Worm (Caenorhabditis elegans): ENCODE results near the gene F53C3.4.

Gene F53C3.4

DNA sequence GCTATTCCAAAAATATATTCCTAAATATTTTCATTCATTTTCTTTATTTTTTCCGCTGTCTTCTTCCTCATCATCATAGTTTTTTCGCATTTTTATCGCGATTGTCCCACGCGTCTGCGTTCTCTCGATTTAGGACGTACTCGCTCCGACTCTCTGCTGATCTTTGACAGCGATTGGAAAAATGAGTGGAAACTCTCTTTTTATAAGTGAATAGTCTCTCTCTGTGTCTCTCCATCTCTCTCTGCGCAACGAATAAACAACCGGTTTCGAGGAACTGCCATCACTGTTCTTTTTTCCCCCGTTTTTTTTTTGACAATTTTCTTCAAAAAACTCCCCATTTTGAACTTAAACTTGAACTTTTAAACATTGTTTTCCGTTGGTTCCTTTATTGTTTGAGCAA lies 50.1 kb downstream of the F53C3.4 start (continued):
- TF ChIP-seq F37D6.2 (tag; optimal IDR thresholded peaks at IDR 0.05), result no peak
- TF ChIP-seq fos-1 (tag; optimal IDR thresholded peaks at IDR 0.05), result no peak
- TF ChIP-seq ztf-11 (tag; optimal IDR thresholded peaks at IDR 0.05), result no peak
- TF ChIP-seq unc-62 (GFP tag; optimal IDR thresholded peaks at IDR 0.05 in 1 of 2), result no peak
- no peak for TF ChIP-seq unc-62 (tag; optimal IDR thresholded peaks at IDR 0.05)
- TF ChIP-seq ces-1 (GFP tag; optimal IDR thresholded peaks at IDR 0.05), result no peak
- peak; percentile 62 for TF ChIP-seq hlh-11 (tag; optimal IDR thresholded peaks at IDR 0.05)
- no peak for TF ChIP-seq ceh-44 (GFP tag; IDR thresholded peaks at IDR 0.05)
- TF ChIP-seq hlh-30 (tag; optimal IDR thresholded peaks at IDR 0.05; ENCODE audit: insufficient read depth), result peak; percentile 8
- TF ChIP-seq snpc-4 (tag; optimal IDR thresholded peaks at IDR 0.05), result no peak
- TF ChIP-seq dmd-8 (GFP tag; IDR thresholded peaks at IDR 0.05), result no peak
- TF ChIP-seq ctbp-1 (GFP tag; IDR thresholded peaks at IDR 0.05), result no peak
- TF ChIP-seq zfp-3 (GFP tag; conservative IDR thresholded peaks at IDR 0.05), result no peak
- no peak for TF ChIP-seq lin-15B (tag; optimal IDR thresholded peaks at IDR 0.05)
- TF ChIP-seq mep-1 (tag; optimal IDR thresholded peaks at IDR 0.05), result peak; percentile 28
- TF ChIP-seq madf-9 (GFP tag; conservative IDR thresholded peaks at IDR 0.05), result 0 out of 2 replicates have a peak, but pooled peaks have one; percentile 2
- no peak for TF ChIP-seq nhr-42 (GFP tag; IDR thresholded peaks at IDR 0.05)
- no peak for TF ChIP-seq fkh-10 (GFP tag; optimal IDR thresholded peaks at IDR 0.05)
- TF ChIP-seq arid-1 (GFP tag; conservative IDR thresholded peaks at IDR 0.05), result no peak
- TF ChIP-seq Y48G9A.11 (GFP tag; IDR thresholded peaks at IDR 0.05), result no peak
- no peak for TF ChIP-seq lir-3 (tag; optimal IDR thresholded peaks at IDR 0.05)
- no peak for TF ChIP-seq nhr-11 (tag; optimal IDR thresholded peaks at IDR 0.05)

DNA sequence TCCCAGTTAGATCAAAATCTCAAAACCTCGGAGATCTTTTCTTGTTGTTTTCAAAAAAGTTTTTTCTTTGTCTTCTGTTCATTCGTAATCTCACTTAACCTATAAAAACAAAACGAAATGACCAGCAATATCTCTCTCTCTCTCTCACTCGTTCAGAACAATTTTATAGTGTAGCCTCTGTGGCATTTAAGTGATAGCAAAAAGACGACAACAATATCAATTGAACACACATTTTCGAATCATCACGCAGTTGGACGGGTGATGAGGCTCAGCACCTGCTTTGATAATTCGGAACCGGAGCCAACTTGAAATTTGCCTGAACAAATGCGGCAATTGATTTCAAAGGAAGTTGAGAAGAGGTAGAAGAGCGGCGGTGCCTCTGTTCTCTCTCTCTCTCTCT lies 51.2 kb downstream of the F53C3.4 start:
- TF ChIP-seq dve-1 (tag; optimal IDR thresholded peaks at IDR 0.05; ENCODE audit: insufficient read depth), result peak; percentile 61
- no peak for TF ChIP-seq daf-19 (GFP tag; conservative IDR thresholded peaks at IDR 0.05)
- no peak for TF ChIP-seq daf-16 (GFP tag; optimal IDR thresholded peaks at IDR 0.05)
- peak; percentile 72 for TF ChIP-seq daf-16 (tag; optimal IDR thresholded peaks at IDR 0.05)
- TF ChIP-seq nhr-42 (GFP tag; IDR thresholded peaks at IDR 0.05), result no peak
- no peak for TF ChIP-seq mdl-1 (tag; optimal IDR thresholded peaks at IDR 0.05)
- TF ChIP-seq F10B5.3 (tag; optimal IDR thresholded peaks at IDR 0.05), result no peak
- no peak for TF ChIP-seq lin-38 (GFP tag; IDR thresholded peaks at IDR 0.05)
- TF ChIP-seq nhr-28 (tag; optimal IDR thresholded peaks at IDR 0.05), result peak; percentile 73
- peak; percentile 45 for TF ChIP-seq aha-1 (tag)
- TF ChIP-seq nhr-237 (tag; optimal IDR thresholded peaks at IDR 0.05), result no peak
- peak in 1 of 2 experiments; percentile 60 for TF ChIP-seq unc-62 (GFP tag; optimal IDR thresholded peaks at IDR 0.05 in 1 of 2)
- TF ChIP-seq unc-62 (tag; optimal IDR thresholded peaks at IDR 0.05), result no peak
- peak; percentile 49 for TF ChIP-seq nhr-11 (tag; optimal IDR thresholded peaks at IDR 0.05)
- TF ChIP-seq nhr-77 (tag; optimal IDR thresholded peaks at IDR 0.05), result peak; percentile 30
- TF ChIP-seq nhr-25 (tag; optimal IDR thresholded peaks at IDR 0.05; ENCODE audit: borderline replicate concordance, insufficient read depth), result peak; percentile 49

Data from whole organism, L4 larva.